Fruit fly (Drosophila melanogaster): ENCODE results near the gene CG31249.

The CG31249 gene

dm6 chr3R:17679368-17679997, 7.4 kb downstream of the CG31249 start (continued):
- TF ChIP-seq topi (GFP tag; optimal IDR thresholded peaks at IDR 0.05) (peak; percentile 92), dac (GFP tag; optimal IDR thresholded peaks at IDR 0.05) (peak; percentile 45), CG4318 (GFP tag; optimal IDR thresholded peaks at IDR 0.05) (no peak), Blimp-1 (GFP tag; optimal IDR thresholded peaks at IDR 0.05) (peak; percentile 78), Hr39 (GFP tag; optimal IDR thresholded peaks at IDR 0.05) (peak; percentile 84), CG8319 (GFP tag; optimal IDR thresholded peaks at IDR 0.05) (peak; percentile 69), CG6854 (GFP tag; optimal IDR thresholded peaks at IDR 0.05) (peak; percentile 89), Eip78C (GFP tag) (peak; percentile 97), Met (GFP tag; optimal IDR thresholded peaks at IDR 0.05) (peak; percentile 92), dsx (GFP tag; optimal IDR thresholded peaks at IDR 0.05; ENCODE audit: poor library complexity, severe bottlenecking) (peak; percentile 85), CG16779 (tag; optimal IDR thresholded peaks at IDR 0.05) (peak; percentile 33), CG11902 (GFP tag; optimal IDR thresholded peaks at IDR 0.05) (peak; percentile 55), CG34406 (GFP tag; optimal IDR thresholded peaks at IDR 0.05) (peak; percentile 88), lz (GFP tag; optimal IDR thresholded peaks at IDR 0.05) (peak; percentile 91), OdsH (GFP tag; optimal IDR thresholded peaks at IDR 0.05) (peak; percentile 91), CG11294 (GFP tag; IDR thresholded peaks at IDR 0.05) (0 out of 2 replicates have a peak, but pooled peaks have one; percentile 60), CG11762 (GFP tag; optimal IDR thresholded peaks at IDR 0.05; ENCODE audit: insufficient read depth) (peak; percentile 86), Sox14 (GFP tag; optimal IDR thresholded peaks at IDR 0.05) (peak; percentile 89), fd85E (GFP tag; optimal IDR thresholded peaks at IDR 0.05) (peak; percentile 39), Sox15 (GFP tag; optimal IDR thresholded peaks at IDR 0.05) (peak; percentile 75), net (GFP tag; optimal IDR thresholded peaks at IDR 0.05) (peak; percentile 90), Smox (GFP tag; optimal IDR thresholded peaks at IDR 0.05) (peak; percentile 91), pdm3 (GFP tag; optimal IDR thresholded peaks at IDR 0.05) (peak; percentile 51)

- TF ChIP-seq CG16779 (tag; optimal IDR thresholded peaks at IDR 0.05), result no peak
- no peak for TF ChIP-seq CG6808 (GFP tag; optimal IDR thresholded peaks at IDR 0.05)
- TF ChIP-seq acj6 (GFP tag; optimal IDR thresholded peaks at IDR 0.05), result no peak
- peak; percentile 86 for TF ChIP-seq svp (GFP tag)
- no peak for TF ChIP-seq pdm3 (GFP tag; optimal IDR thresholded peaks at IDR 0.05)
- TF ChIP-seq Hr39 (GFP tag; optimal IDR thresholded peaks at IDR 0.05), result no peak
- TF ChIP-seq CG9139 (GFP tag; optimal IDR thresholded peaks at IDR 0.05), result no peak
- TF ChIP-seq dsx (GFP tag; optimal IDR thresholded peaks at IDR 0.05; ENCODE audit: poor library complexity, severe bottlenecking), result peak; percentile 49
- peak; percentile 44 for TF ChIP-seq vri (GFP tag; optimal IDR thresholded peaks at IDR 0.05)
Measured at dm6 chr3R:17678138-17678873, 8.6 kb downstream of the CG31249 start.

dm6 chr3R:17670857-17671336, 16.0 kb downstream of the CG31249 start, which contains the start of the genes CG7523 and Mps1:
TSS of gene CG7523 (minus strand) at chr3R:17670895.
TSS of gene Mps1 (plus strand) at chr3R:17671271.
- TF ChIP-seq Eip75B (GFP tag; optimal IDR thresholded peaks at IDR 0.05), result no peak
- TF ChIP-seq CG32006 (GFP tag; optimal IDR thresholded peaks at IDR 0.05), result no peak
- TF ChIP-seq CG11762 (GFP tag; optimal IDR thresholded peaks at IDR 0.05; ENCODE audit: insufficient read depth), result no peak
- TF ChIP-seq dsx (GFP tag; optimal IDR thresholded peaks at IDR 0.05; ENCODE audit: poor library complexity, severe bottlenecking), result peak; percentile 16
- no peak for TF ChIP-seq Hr38 (GFP tag; optimal IDR thresholded peaks at IDR 0.05)
- TF ChIP-seq CG3919 (GFP tag; optimal IDR thresholded peaks at IDR 0.05), result no peak
- no peak for TF ChIP-seq CG6163 (GFP tag; IDR thresholded peaks at IDR 0.05)
- no peak for TF ChIP-seq OdsH (GFP tag; optimal IDR thresholded peaks at IDR 0.05)
- TF ChIP-seq Sox14 (GFP tag; optimal IDR thresholded peaks at IDR 0.05), result peak; percentile 90
- no peak for TF ChIP-seq CG11294 (GFP tag; IDR thresholded peaks at IDR 0.05)
- peak; percentile 100 for TF ChIP-seq fkh (GFP tag; optimal IDR thresholded peaks at IDR 0.05)
- TF ChIP-seq Hr39 (GFP tag; optimal IDR thresholded peaks at IDR 0.05), result no peak
- TF ChIP-seq CG9139 (GFP tag; optimal IDR thresholded peaks at IDR 0.05), result no peak
- TF ChIP-seq esn (GFP tag; optimal IDR thresholded peaks at IDR 0.05), result no peak
- TF ChIP-seq Gug (GFP tag; IDR thresholded peaks at IDR 0.05), result no peak
- no peak for TF ChIP-seq Eip93F (GFP tag; optimal IDR thresholded peaks at IDR 0.05)
- no peak for TF ChIP-seq CG16779 (tag; optimal IDR thresholded peaks at IDR 0.05)
- no peak for TF ChIP-seq ss (GFP tag; optimal IDR thresholded peaks at IDR 0.05)
